Worm (Caenorhabditis elegans) whole organism, mixed stage, embryonic: ENCODE measurements around the gene cit-1.2.
A peak's percentile ranks its signal among the peaks of the same experiment; 100 is the strongest.

Experiments
- M03D4.4 ChIP-seq: sonication (generic microtip); optimal IDR thresholded peaks from 2 replicates; lab custom pipeline; 2017; ENCODE audit warnings: mild to moderate bottlenecking, missing genetic modification characterization, missing compliant biosample characterization
- ceh-83 ChIP-seq: fragments of 200-800 bp; sonication (Bioruptor generic); optimal IDR thresholded peaks from 2 replicates; lab custom pipeline; 2018; ENCODE audit warnings: mild to moderate bottlenecking, missing genetic modification characterization, missing compliant biosample characterization
- ces-1 ChIP-seq: fragments of 150-350 bp; optimal IDR thresholded peaks from 2 replicates; lab custom pipeline; 2014; ENCODE audit warnings: missing biosample characterization, missing genetic modification reagents, missing genetic modification characterization
- cnd-1 ChIP-seq: fragments of 200-800 bp; sonication (Bioruptor generic); optimal IDR thresholded peaks from 2 replicates; lab custom pipeline; 2018; ENCODE audit warnings: mild to moderate bottlenecking, missing genetic modification characterization, missing compliant biosample characterization
- drap-1 ChIP-seq: fragments of 200-800 bp; sonication (Bioruptor generic); optimal IDR thresholded peaks from 3 replicates; lab custom pipeline; 2018; ENCODE audit warnings: mild to moderate bottlenecking, missing genetic modification characterization, missing compliant biosample characterization
- elt-1 ChIP-seq: sonication (generic microtip); optimal IDR thresholded peaks from 2 replicates; lab custom pipeline; 2017; ENCODE audit warnings: missing genetic modification characterization, mild to moderate bottlenecking, missing compliant biosample characterization, antibody characterized with exemption, moderate library complexity, borderline replicate concordance; ENCODE audit not compliant: insufficient read depth
- ham-2 ChIP-seq: fragments of 200-800 bp; sonication (Bioruptor generic); optimal IDR thresholded peaks from 2 replicates; lab custom pipeline; 2018; ENCODE audit warnings: mild to moderate bottlenecking, missing genetic modification characterization, missing compliant biosample characterization
- hlh-1 ChIP-seq: fragments of 150-350 bp; optimal IDR thresholded peaks from 2 replicates; lab custom pipeline; 2014; ENCODE audit warnings: missing biosample characterization, missing genetic modification reagents, missing genetic modification characterization
- lin-13 ChIP-seq: fragments of 150-350 bp; optimal IDR thresholded peaks from 2 replicates; lab custom pipeline; 2014; ENCODE audit warnings: missing biosample characterization, missing genetic modification characterization
- lin-32 ChIP-seq: fragments of 200-800 bp; sonication (Bioruptor generic); optimal IDR thresholded peaks from 2 replicates; lab custom pipeline; 2018; ENCODE audit warnings: mild to moderate bottlenecking, missing genetic modification characterization, missing compliant biosample characterization
- lsy-2 ChIP-seq: fragments of 150-350 bp; optimal IDR thresholded peaks from 2 replicates; lab custom pipeline; 2014; ENCODE audit warnings: missing biosample characterization, missing genetic modification characterization
- mab-5 ChIP-seq: fragments of 150-350 bp; optimal IDR thresholded peaks from 2 replicates; lab custom pipeline; 2014; ENCODE audit warnings: missing biosample characterization, missing genetic modification characterization
- mep-1 ChIP-seq: fragments of 150-350 bp; optimal IDR thresholded peaks from 2 replicates; lab custom pipeline; 2017; ENCODE audit warnings: missing biosample characterization, missing genetic modification reagents, missing genetic modification characterization, inconsistent platforms
- mls-2 ChIP-seq: sonication (generic microtip); optimal IDR thresholded peaks from 2 replicates; lab custom pipeline; 2016; ENCODE audit warnings: mild to moderate bottlenecking, missing genetic modification characterization, moderate library complexity, missing compliant biosample characterization
- nhr-12 ChIP-seq: fragments of 150-350 bp; optimal IDR thresholded peaks from 2 replicates; lab custom pipeline; 2014; ENCODE audit warnings: missing biosample characterization, missing genetic modification characterization
- nhr-2 ChIP-seq: fragments of 150-350 bp; optimal IDR thresholded peaks from 2 replicates; lab custom pipeline; 2014; ENCODE audit warnings: missing biosample characterization, missing genetic modification characterization
- nhr-237 ChIP-seq: fragments of 150-350 bp; optimal IDR thresholded peaks from 2 replicates; lab custom pipeline; 2014; ENCODE audit warnings: missing biosample characterization, missing genetic modification characterization
- nhr-76 ChIP-seq: sonication (generic microtip); optimal IDR thresholded peaks from 2 replicates; lab custom pipeline; 2017; ENCODE audit warnings: missing biosample characterization, missing genetic modification characterization
- pha-4 ChIP-seq: fragments of 150-350 bp; optimal IDR thresholded peaks from 2 replicates; lab custom pipeline; 2018; ENCODE audit warnings: missing biosample characterization, missing genetic modification reagents, missing genetic modification characterization
- sem-2 ChIP-seq: fragments of 200-800 bp; sonication (Bioruptor generic); optimal IDR thresholded peaks from 2 replicates; lab custom pipeline; 2018; ENCODE audit warnings: mild to moderate bottlenecking, missing genetic modification characterization, missing compliant biosample characterization
- snpc-4 ChIP-seq: fragments of 150-350 bp; optimal IDR thresholded peaks from 2 replicates; lab custom pipeline; 2014; ENCODE audit warnings: missing biosample characterization, missing genetic modification characterization
- tbx-8 ChIP-seq: fragments of 200-800 bp; sonication (Bioruptor generic); optimal IDR thresholded peaks from 2 replicates; lab custom pipeline; 2018; ENCODE audit warnings: mild to moderate bottlenecking, missing genetic modification characterization, moderate library complexity, missing compliant biosample characterization
- unc-39 ChIP-seq: fragments of 150-350 bp; optimal IDR thresholded peaks from 2 replicates; lab custom pipeline; 2014; ENCODE audit warnings: missing biosample characterization, missing genetic modification characterization
- unc-62 ChIP-seq: fragments of 150-350 bp; optimal IDR thresholded peaks from 2 replicates; lab custom pipeline; 2014; ENCODE audit warnings: missing biosample characterization, missing genetic modification reagents, missing genetic modification characterization
- zip-8 ChIP-seq: fragments of 150-350 bp; optimal IDR thresholded peaks from 2 replicates; lab custom pipeline; 2014; ENCODE audit warnings: missing biosample characterization, missing genetic modification characterization
- ztf-11 ChIP-seq: fragments of 150-350 bp; optimal IDR thresholded peaks from 2 replicates; lab custom pipeline; 2014; ENCODE audit warnings: missing biosample characterization, missing genetic modification characterization

The cit-1.2 gene

DNA sequence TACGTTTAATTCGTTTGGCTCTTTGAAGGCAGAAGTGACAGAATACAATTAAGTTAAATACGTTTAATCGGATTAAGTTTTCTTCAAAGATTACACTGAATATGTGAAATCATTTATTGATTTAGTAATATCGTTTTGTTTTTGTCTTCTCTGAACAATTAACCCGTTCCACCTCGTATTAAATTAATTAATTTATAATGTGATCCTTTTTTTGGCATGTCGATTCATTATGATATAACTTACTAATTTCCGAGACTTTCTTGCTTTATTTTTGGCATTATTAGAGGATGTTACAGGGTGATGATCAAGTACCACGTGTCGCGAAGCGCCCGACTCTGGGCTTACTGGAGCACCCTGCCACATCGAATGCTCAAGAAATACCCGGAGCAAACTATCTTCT, 33.6 kb downstream of the cit-1.2 start, which contains the start of gene K12H4.5:
Gene K12H4.5 (plus strand): TSS at position 301 of the 400 bp plus-strand sequence.
- TF ChIP-seq ces-1 (GFP tag; lab: Kevin White, UChicago) (peak; percentile 17), cnd-1 (no peak)

DNA sequence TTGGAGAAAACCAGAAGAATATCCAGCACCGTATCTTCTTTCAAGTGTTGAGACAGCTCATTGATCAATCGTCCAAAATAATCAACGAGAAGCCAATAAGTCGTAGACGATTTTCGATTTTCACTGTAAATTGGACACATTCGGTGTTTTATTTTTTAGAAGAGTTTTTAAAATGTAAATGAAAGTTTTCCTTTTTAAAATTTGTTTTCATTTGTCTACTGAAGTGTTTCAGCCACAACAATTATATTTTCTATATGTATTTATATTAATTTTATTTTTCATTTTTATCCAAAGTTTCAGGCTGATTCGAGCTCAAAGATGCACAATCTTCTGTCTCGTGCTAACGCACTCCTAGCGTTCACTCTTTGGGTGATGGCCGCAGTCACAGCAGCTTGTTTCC, 34.1 kb downstream of the cit-1.2 start, which contains the start of gene spcs-3:
Gene spcs-3 (plus strand): TSS at position 301 of the 400 bp plus-strand sequence.
- TF ChIP-seq nhr-2 (tag; lab: Kevin White, UChicago) (no peak), snpc-4 (tag; lab: Kevin White, UChicago) (no peak), unc-62 (GFP tag; lab: Kevin White, UChicago) (no peak), ceh-83 (GFP tag; lab: Kevin White, UChicago) (no peak), nhr-237 (tag; lab: Kevin White, UChicago) (no peak), lin-13 (tag; lab: Kevin White, UChicago) (no peak), lsy-2 (tag; lab: Kevin White, UChicago) (no peak), M03D4.4 (tag; lab: Kevin White, UChicago) (no peak), unc-39 (no peak), hlh-1 (tag; lab: Kevin White, UChicago) (no peak), sem-2 (GFP tag; lab: Kevin White, UChicago) (no peak), mep-1 (tag; lab: Kevin White, UChicago) (no peak), mls-2 (tag; lab: Kevin White, UChicago) (no peak), lin-32 (GFP tag; lab: Kevin White, UChicago) (no peak), elt-1 (tag; lab: Kevin White, UChicago) (no peak)

DNA sequence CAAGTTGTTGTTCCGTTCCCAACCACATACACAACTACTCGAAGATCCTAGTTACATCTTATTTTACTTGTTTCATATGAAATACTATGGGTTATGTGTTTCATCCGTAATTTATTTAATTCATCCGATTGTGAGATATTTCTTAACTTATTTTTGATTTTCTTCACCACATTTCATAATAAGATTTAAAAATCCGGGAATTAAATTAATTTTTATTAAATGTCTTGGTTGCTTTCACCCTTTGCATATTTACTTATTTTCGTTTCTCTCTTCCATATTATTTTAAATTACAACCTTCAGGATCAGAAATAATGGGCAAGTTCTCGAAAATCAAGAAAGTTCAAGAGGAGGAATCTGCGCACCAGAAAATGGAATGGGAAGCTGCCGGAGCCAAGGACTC, 35.2 kb downstream of the cit-1.2 start, which contains the start of gene K12H4.3:
Gene K12H4.3 (plus strand): TSS at position 301 of the 400 bp plus-strand sequence.
- TF ChIP-seq unc-39 (no peak), cnd-1 (no peak), drap-1 (GFP tag; lab: Kevin White, UChicago) (no peak)

DNA sequence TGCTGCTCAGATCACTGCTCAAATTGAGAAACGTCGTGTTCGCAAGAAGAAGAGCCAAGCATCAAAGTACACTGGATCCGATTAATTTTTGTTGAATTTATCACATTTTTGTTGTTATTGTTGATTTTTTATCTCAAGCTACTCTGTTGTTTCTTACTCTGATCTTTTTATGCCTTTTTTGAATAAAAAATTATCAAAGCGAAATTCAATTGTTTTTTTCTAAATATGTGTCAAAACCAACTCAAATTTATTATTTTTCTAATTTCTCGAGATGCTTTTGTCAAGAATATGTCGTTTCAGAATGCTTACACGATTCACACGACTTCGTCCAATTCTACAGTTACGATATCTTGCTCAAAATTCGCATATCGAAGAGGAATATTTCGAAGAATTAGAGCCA, 36.8 kb downstream of the cit-1.2 start, which contains the start of gene K12H4.2:
Gene K12H4.2 (plus strand): TSS at position 301 of the 400 bp plus-strand sequence.
- TF ChIP-seq nhr-237 (tag; lab: Kevin White, UChicago) (no peak), ham-2 (no peak), pha-4 (no peak), cnd-1 (no peak), nhr-12 (no peak), mab-5 (tag; lab: Kevin White, UChicago) (no peak), lin-13 (tag; lab: Kevin White, UChicago) (no peak), lin-32 (GFP tag; lab: Kevin White, UChicago) (no peak)

DNA sequence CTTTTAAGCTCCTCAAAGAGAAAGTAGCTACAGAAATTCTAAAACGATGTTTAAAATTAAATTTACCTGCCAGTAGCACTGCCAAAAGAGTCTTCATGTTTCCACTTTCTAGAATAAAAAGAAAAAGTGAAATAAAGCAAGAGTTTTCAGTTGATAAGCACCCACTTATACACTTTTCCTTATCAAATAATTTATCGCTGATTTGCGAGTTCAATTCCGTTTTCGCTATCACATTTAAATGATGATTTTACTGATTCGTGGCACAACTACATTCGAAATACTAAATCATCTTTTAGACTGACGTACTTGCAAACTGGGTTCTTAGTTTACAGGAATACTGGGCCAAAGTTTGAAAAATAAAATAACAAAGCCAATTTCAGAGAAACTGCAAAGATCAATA, 40.4 kb downstream of the cit-1.2 start, which contains the start of gene K12H4.7:
Gene K12H4.7 (minus strand): TSS at position 138 of the 400 bp plus-strand sequence.
- no peak for TF ChIP-seq zip-8 (tag; lab: Kevin White, UChicago)
- no peak for TF ChIP-seq lsy-2 (tag; lab: Kevin White, UChicago)
- TF ChIP-seq ztf-11: no peak
- TF ChIP-seq, all 35 proteins: peak for 0

DNA sequence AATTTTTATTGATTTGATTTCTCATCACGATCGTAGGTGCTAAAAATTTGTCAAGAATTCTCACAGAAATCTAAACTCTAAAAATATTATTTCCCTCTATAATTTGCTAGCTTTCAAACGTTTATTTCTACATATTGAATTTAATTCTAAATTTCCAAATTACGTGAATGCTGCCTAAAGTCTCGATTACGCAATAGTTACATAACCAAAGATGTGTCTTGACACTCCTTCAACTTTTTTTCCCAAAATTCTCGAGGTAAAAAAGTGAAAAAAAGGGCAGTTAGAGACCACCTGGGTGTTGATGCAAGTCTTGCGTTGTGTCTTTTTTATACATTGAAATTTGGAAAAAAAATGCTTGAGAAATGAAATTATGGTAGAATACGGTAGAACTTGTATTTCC, 41.3 kb downstream of the cit-1.2 start:
- no peak for TF ChIP-seq unc-62 (GFP tag; lab: Kevin White, UChicago)
- peak; percentile 98 for TF ChIP-seq zip-8 (tag; lab: Kevin White, UChicago)

DNA sequence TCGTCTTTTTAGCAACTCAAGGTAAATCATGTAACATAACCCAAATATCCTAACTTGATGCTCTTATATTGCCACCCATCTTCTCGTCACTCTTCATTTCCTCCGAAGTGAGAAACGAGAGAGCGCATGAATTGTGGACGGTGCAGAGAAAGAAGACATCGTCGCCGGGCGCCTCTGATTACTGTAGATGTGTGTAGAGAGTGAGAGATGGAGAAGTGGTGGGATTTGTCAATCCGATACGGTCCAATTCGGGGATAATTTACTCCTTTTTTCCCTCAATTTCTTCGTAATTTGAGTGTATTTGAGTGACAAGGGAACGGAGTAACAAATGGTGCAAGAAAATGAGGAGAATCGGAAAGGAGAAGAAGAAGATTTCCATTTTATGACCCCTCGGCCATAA, 50.5 kb downstream of the cit-1.2 start:
- TF ChIP-seq tbx-8 (no peak), mep-1 (tag; lab: Kevin White, UChicago) (no peak), unc-39 (no peak), ztf-11 (no peak), nhr-76 (tag; lab: Kevin White, UChicago) (no peak)
